Fruit fly (Drosophila melanogaster) whole organism, pupa: ENCODE measurements around the gene CG43179.

Experiments used
- CG10348 ChIP-seq: fragments of 200-800 bp; sonication (Bioruptor generic); IDR thresholded peaks from 2 replicates; pipeline ENCODE4 v1.3.6; 2022; ENCODE audit warnings: missing biosample characterization, missing genetic modification characterization
- CG13204 ChIP-seq: fragments of 200-800 bp; sonication (Bioruptor generic); optimal IDR thresholded peaks from 2 replicates; lab custom pipeline; 2018; ENCODE audit warnings: missing biosample characterization, mild to moderate bottlenecking, missing genetic modification characterization, moderate library complexity
- CG17806 ChIP-seq: fragments of 200-800 bp; sonication (Bioruptor generic); optimal IDR thresholded peaks from 2 replicates; lab custom pipeline; 2018; ENCODE audit warnings: missing biosample characterization, mild to moderate bottlenecking, missing genetic modification characterization, moderate library complexity
- CG32121 ChIP-seq: fragments of 200-800 bp; sonication (Bioruptor generic); IDR thresholded peaks from 2 replicates; pipeline ENCODE4 v1.3.6; 2022; ENCODE audit warnings: missing biosample characterization, missing genetic modification characterization
- CG34367 ChIP-seq: fragments of 200-800 bp; sonication (Bioruptor generic); optimal IDR thresholded peaks from 2 replicates; lab custom pipeline; 2018; ENCODE audit warnings: missing biosample characterization, mild to moderate bottlenecking, missing genetic modification characterization
- CG8159 ChIP-seq: fragments of 200-800 bp; sonication (Bioruptor generic); optimal IDR thresholded peaks from 3 replicates; lab custom pipeline; 2018; ENCODE audit warnings: missing biosample characterization, mild to moderate bottlenecking, missing genetic modification characterization, moderate library complexity
- CG8301 ChIP-seq: fragments of 200-800 bp; sonication (Bioruptor generic); optimal IDR thresholded peaks from 2 replicates; lab custom pipeline; 2018; ENCODE audit warnings: missing biosample characterization, mild to moderate bottlenecking, missing genetic modification characterization
- CG9948 ChIP-seq: fragments of 200-800 bp; sonication (Bioruptor generic); optimal IDR thresholded peaks from 2 replicates; lab custom pipeline; 2018; ENCODE audit warnings: missing biosample characterization, mild to moderate bottlenecking, missing genetic modification characterization, moderate library complexity
- EcR ChIP-seq: fragments of 200-800 bp; sonication (Bioruptor generic); optimal IDR thresholded peaks from 3 replicates; lab custom pipeline; 2019; ENCODE audit warnings: missing biosample characterization, missing genetic modification characterization, mild to moderate bottlenecking, moderate library complexity, missing genetic modification reagents
- rn ChIP-seq: fragments of 200-800 bp; sonication (Bioruptor generic); IDR thresholded peaks from 2 replicates; pipeline ENCODE4 v1.3.6; 2022; ENCODE audit warnings: missing biosample characterization, missing genetic modification characterization

DNA sequence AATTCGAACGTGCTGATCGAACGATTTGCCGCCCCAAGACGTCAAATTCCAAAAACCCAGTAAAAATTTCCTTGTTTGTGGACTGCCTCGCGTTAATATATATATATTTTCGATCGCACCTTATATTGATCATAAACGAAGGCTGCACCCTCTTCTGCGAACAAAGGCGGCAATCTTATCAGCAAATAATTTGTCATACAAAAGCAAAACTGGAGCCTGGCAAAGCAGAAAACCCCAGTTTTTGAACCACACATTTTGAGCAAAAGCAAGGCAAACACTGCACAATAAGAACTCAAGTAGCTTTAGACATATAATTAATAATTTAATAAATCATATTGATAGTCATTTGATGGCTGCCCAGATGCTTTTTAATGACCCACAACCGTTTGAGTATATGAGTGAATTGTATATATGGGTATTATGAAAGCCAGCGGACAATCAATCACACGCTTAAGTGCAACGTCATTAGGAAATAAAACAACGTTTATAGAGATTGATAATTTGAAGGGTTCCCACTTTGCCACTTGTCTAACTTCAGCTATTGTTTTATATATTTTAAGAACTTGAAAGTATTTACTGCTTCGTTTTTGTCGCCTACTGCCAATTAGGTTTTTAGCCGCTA is 38.6 kb downstream of the CG43179 start:
- TF ChIP-seq CG9948 (tag; lab: Kevin White, UChicago) (no peak), CG34367 (tag; lab: Kevin White, UChicago) (no peak), CG17806 (tag; lab: Kevin White, UChicago) (no peak), rn (GFP tag; lab: Robert Waterston, UW) (no peak), CG10348 (GFP tag; lab: Robert Waterston, UW) (no peak), EcR (GFP tag; lab: Kevin White, UChicago) (no peak), CG13204 (GFP tag; lab: Kevin White, UChicago) (no peak), CG8301 (tag; lab: Kevin White, UChicago) (no peak), CG32121 (GFP tag; lab: Robert Waterston, UW) (no peak), CG8159 (tag; lab: Kevin White, UChicago) (no peak)
